Worm (Caenorhabditis elegans) whole organism, L3 larva: ENCODE measurements around the gene F07F6.7.

Experiments
- aly-2 ChIP-seq: fragments of 150-350 bp; optimal IDR thresholded peaks from 2 replicates; lab custom pipeline; 2014; ENCODE audit warnings: missing biosample characterization, missing genetic modification characterization
- ceh-16 ChIP-seq: sonication (generic microtip); optimal IDR thresholded peaks from 2 replicates; lab custom pipeline; 2017; ENCODE audit warnings: missing biosample characterization, missing genetic modification characterization
- egl-27 ChIP-seq: sonication (generic microtip); optimal IDR thresholded peaks from 4 replicates; lab custom pipeline; 2017; ENCODE audit warnings: missing biosample characterization, missing genetic modification reagents, missing genetic modification characterization
- elt-1 ChIP-seq: fragments of 150-350 bp; optimal IDR thresholded peaks from 2 replicates; lab custom pipeline; 2014; ENCODE audit warnings: missing biosample characterization, missing genetic modification characterization
- elt-2 ChIP-seq: sonication (generic microtip); optimal IDR thresholded peaks from 2 replicates; lab custom pipeline; 2016; ENCODE audit warnings: missing genetic modification reagents, mild to moderate bottlenecking, missing genetic modification characterization, missing compliant biosample characterization
- fkh-10 ChIP-seq: sonication (generic microtip); optimal IDR thresholded peaks from 2 replicates; lab custom pipeline; 2017; ENCODE audit warnings: missing biosample characterization, missing genetic modification reagents, missing genetic modification characterization
- fos-1 ChIP-seq: fragments of 150-350 bp; optimal IDR thresholded peaks from 2 replicates; lab custom pipeline; 2014; ENCODE audit warnings: missing biosample characterization, missing genetic modification characterization
- jun-1 ChIP-seq: fragments of 150-350 bp; optimal IDR thresholded peaks from 2 replicates; lab custom pipeline; 2014; ENCODE audit warnings: missing biosample characterization, missing genetic modification reagents, missing genetic modification characterization
- nhr-76 ChIP-seq: fragments of 150-350 bp; sonication (generic microtip); optimal IDR thresholded peaks from 5 replicates; lab custom pipeline; 2014; ENCODE audit warnings: missing biosample characterization, missing genetic modification characterization
- pqm-1 ChIP-seq: fragments of 150-350 bp; optimal IDR thresholded peaks from 2 replicates; lab custom pipeline; 2017; ENCODE audit warnings: missing biosample characterization, missing genetic modification characterization, inconsistent platforms
- tbx-2 ChIP-seq: sonication (generic microtip); optimal IDR thresholded peaks from 2 replicates; lab custom pipeline; 2016; ENCODE audit warnings: mild to moderate bottlenecking, missing genetic modification characterization, missing compliant biosample characterization
- unc-62 ChIP-seq: fragments of 150-350 bp; sonication (generic microtip); optimal IDR thresholded peaks from 4 replicates; lab custom pipeline; 2014; ENCODE audit warnings: missing biosample characterization, missing genetic modification reagents, missing genetic modification characterization

- no peak for TF ChIP-seq ceh-16 (tag; lab: Kevin White, UChicago)
- no peak for TF ChIP-seq pqm-1
- no peak for TF ChIP-seq aly-2 (tag; lab: Kevin White, UChicago)
- no peak for TF ChIP-seq elt-2 (tag; lab: Kevin White, UChicago)
- no peak for TF ChIP-seq unc-62 (GFP tag; lab: Kevin White, UChicago)
- TF ChIP-seq egl-27 (tag; lab: Kevin White, UChicago): no peak
- TF ChIP-seq tbx-2 (tag; lab: Kevin White, UChicago): no peak
- TF ChIP-seq nhr-76: no peak
- no peak for TF ChIP-seq jun-1
- no peak for TF ChIP-seq fkh-10 (GFP tag; lab: Kevin White, UChicago)
- no peak for TF ChIP-seq elt-1 (tag; lab: Kevin White, UChicago)
- TF ChIP-seq fos-1 (tag; lab: Kevin White, UChicago): no peak
Observed at ce11 chrII:5418317-5418716, 5.3 kb downstream of the F07F6.7 start.
